Fruit fly (Drosophila melanogaster) whole organism, wandering third instar larva: Measurements from ENCODE around the gene CG13005.
A peak's percentile ranks its signal among the peaks of the same experiment; 100 is the strongest.

Source experiments
- Abd-B ChIP-seq: fragments of >200 bp; optimal IDR thresholded peaks from 2 replicates; lab custom pipeline; 2017; ENCODE audit warnings: missing biosample characterization, missing genetic modification characterization
- CG32264 ChIP-seq: fragments of 200-800 bp; sonication (Bioruptor generic); optimal IDR thresholded peaks from 2 replicates; lab custom pipeline; 2016; ENCODE audit warnings: missing biosample characterization, missing genetic modification characterization
- CG9705 ChIP-seq: fragments of 200-800 bp; sonication (Bioruptor generic); optimal IDR thresholded peaks from 2 replicates; lab custom pipeline; 2018; ENCODE audit warnings: missing biosample characterization, mild to moderate bottlenecking, missing genetic modification characterization
- CrebA ChIP-seq: fragments of 200-800 bp; sonication (Bioruptor generic); optimal IDR thresholded peaks from 2 replicates; lab custom pipeline; 2016; ENCODE audit warnings: missing biosample characterization, mild to moderate bottlenecking, missing genetic modification characterization, borderline replicate concordance
- Dfd ChIP-seq: fragments of >200 bp; optimal IDR thresholded peaks from 2 replicates; lab custom pipeline; 2017; ENCODE audit warnings: missing biosample characterization, missing genetic modification characterization
- Dif ChIP-seq: fragments of 200-275, 200-300 bp; sonication (Bioruptor generic); optimal IDR thresholded peaks from 2 replicates; lab custom pipeline; 2018; ENCODE audit warnings: missing biosample characterization, missing genetic modification characterization; ENCODE audit not compliant: partially characterized antibody
- GATAd ChIP-seq: sonication (Bioruptor generic); optimal IDR thresholded peaks from 2 replicates; lab custom pipeline; 2016; ENCODE audit warnings: missing biosample characterization, missing genetic modification characterization
- HLH106 ChIP-seq: fragments of 200-800 bp; optimal IDR thresholded peaks from 3 replicates; lab custom pipeline; 2019; ENCODE audit warnings: missing biosample characterization, mild to moderate bottlenecking, missing genetic modification characterization, moderate library complexity
- Hnf4 ChIP-seq: fragments of 200-800 bp; sonication (Bioruptor generic); optimal IDR thresholded peaks from 2 replicates; lab custom pipeline; 2016; ENCODE audit warnings: missing biosample characterization, mild to moderate bottlenecking, missing genetic modification characterization
- Hr78 ChIP-seq: fragments of >200 bp; optimal IDR thresholded peaks from 2 replicates; lab custom pipeline; 2017; ENCODE audit warnings: missing biosample characterization, missing genetic modification characterization
- Hr83 ChIP-seq: fragments of 200-300 bp; sonication (Bioruptor generic); optimal IDR thresholded peaks from 2 replicates; lab custom pipeline; 2016; ENCODE audit warnings: missing biosample characterization, mild to moderate bottlenecking, missing genetic modification characterization, moderate library complexity; ENCODE audit not compliant: poor library complexity, severe bottlenecking
- Jra ChIP-seq: sonication (Bioruptor generic); optimal IDR thresholded peaks from 2 replicates; lab custom pipeline; 2016; ENCODE audit warnings: missing biosample characterization, missing genetic modification characterization
- Mio ChIP-seq: sonication (Bioruptor generic); optimal IDR thresholded peaks from 2 replicates; lab custom pipeline; 2016; ENCODE audit warnings: missing biosample characterization, missing genetic modification characterization
- Myc ChIP-seq: fragments of >200 bp; optimal IDR thresholded peaks from 2 replicates; lab custom pipeline; 2017
- OdsH ChIP-seq: fragments of 200-800 bp; sonication (Bioruptor generic); optimal IDR thresholded peaks from 2 replicates; lab custom pipeline; 2016; ENCODE audit warnings: missing biosample characterization, mild to moderate bottlenecking, missing genetic modification characterization
- Rel ChIP-seq, 2 experiments: fragments of 200-800 bp; sonication (Bioruptor generic) in 1 of 2; optimal IDR thresholded peaks; 2 replicates in 1 of 2; 3 replicates in 1 of 2; lab custom pipeline; 2016 to 2019; ENCODE audit warnings: mild to moderate bottlenecking in 2 of 2, missing biosample characterization in 2 of 2, missing genetic modification characterization in 2 of 2, moderate library complexity in 1 of 2
- Sp1 ChIP-seq: fragments of 200-800 bp; sonication (Bioruptor generic); optimal IDR thresholded peaks from 3 replicates; lab custom pipeline; 2019; ENCODE audit warnings: missing biosample characterization, mild to moderate bottlenecking, missing genetic modification characterization, moderate library complexity
- Vsx2 ChIP-seq: fragments of 200-300, 225-300 bp; sonication (Bioruptor generic); optimal IDR thresholded peaks from 2 replicates; lab custom pipeline; 2018; ENCODE audit warnings: missing biosample characterization, missing genetic modification characterization; ENCODE audit not compliant: partially characterized antibody
- br ChIP-seq: fragments of 200-800 bp; sonication (Bioruptor generic); optimal IDR thresholded peaks from 2 replicates; lab custom pipeline; 2016; ENCODE audit warnings: missing biosample characterization, missing genetic modification characterization
- brk ChIP-seq: fragments of 200-800 bp; sonication (Bioruptor generic); optimal IDR thresholded peaks from 2 replicates; lab custom pipeline; 2016; ENCODE audit warnings: missing biosample characterization, mild to moderate bottlenecking, missing genetic modification characterization
- dl ChIP-seq, 2 experiments: fragments of 175-275, 200-275 bp in 1 of 2; fragments of 200-275 bp in 1 of 2; sonication (Bioruptor generic); optimal IDR thresholded peaks; lab custom pipeline; 2018; ENCODE audit warnings: mild to moderate bottlenecking in 2 of 2, missing biosample characterization in 2 of 2, missing genetic modification characterization in 2 of 2, moderate library complexity in 2 of 2; ENCODE audit not compliant: partially characterized antibody in 2 of 2, insufficient read depth in 1 of 2
- dmrt93B ChIP-seq: fragments of 200-800 bp; sonication (Bioruptor generic); optimal IDR thresholded peaks from 2 replicates; lab custom pipeline; 2018; ENCODE audit warnings: missing biosample characterization, mild to moderate bottlenecking, missing genetic modification characterization
- dsf ChIP-seq: sonication (Bioruptor generic); optimal IDR thresholded peaks from 2 replicates; lab custom pipeline; 2016; ENCODE audit warnings: missing biosample characterization, missing genetic modification characterization, borderline replicate concordance
- ey ChIP-seq: fragments of 200-800 bp; sonication (Bioruptor generic); optimal IDR thresholded peaks from 2 replicates; lab custom pipeline; 2016; ENCODE audit warnings: missing biosample characterization, missing genetic modification characterization
- foxo ChIP-seq, 2 experiments: fragments of 200-800 bp; sonication (Bioruptor generic); optimal IDR thresholded peaks; 2 replicates in 1 of 2; 3 replicates in 1 of 2; lab custom pipeline; 2016 to 2017; ENCODE audit warnings: missing biosample characterization in 2 of 2, missing genetic modification characterization in 2 of 2
- fru ChIP-seq: fragments of 200-800 bp; sonication (Bioruptor generic); optimal IDR thresholded peaks from 3 replicates; lab custom pipeline; 2016; ENCODE audit warnings: missing biosample characterization, mild to moderate bottlenecking, missing genetic modification characterization
- h ChIP-seq: fragments of 200-800 bp; sonication (Bioruptor generic); optimal IDR thresholded peaks from 3 replicates; lab custom pipeline; 2016; ENCODE audit warnings: missing biosample characterization, mild to moderate bottlenecking, missing genetic modification characterization
- jim ChIP-seq: fragments of 175-275, 200-325 bp; sonication (Bioruptor generic); optimal IDR thresholded peaks from 2 replicates; lab custom pipeline; 2016; ENCODE audit warnings: missing biosample characterization, mild to moderate bottlenecking, missing genetic modification characterization
- pan ChIP-seq: fragments of >200 bp; optimal IDR thresholded peaks from 2 replicates; lab custom pipeline; 2017
- psq ChIP-seq: fragments of 200-800 bp; sonication (Bioruptor generic); optimal IDR thresholded peaks from 3 replicates; lab custom pipeline; 2017; ENCODE audit warnings: missing biosample characterization, mild to moderate bottlenecking, missing genetic modification characterization, moderate library complexity
- rgr ChIP-seq: fragments of 200-800 bp; sonication (Bioruptor generic); optimal IDR thresholded peaks from 3 replicates; lab custom pipeline; 2016; ENCODE audit warnings: missing biosample characterization, mild to moderate bottlenecking, missing genetic modification characterization
- sage ChIP-seq: fragments of 200-800 bp; sonication (Bioruptor generic); optimal IDR thresholded peaks from 2 replicates; lab custom pipeline; 2016; ENCODE audit warnings: missing biosample characterization, mild to moderate bottlenecking, missing genetic modification characterization
- sv ChIP-seq: fragments of 200-800 bp; sonication (Bioruptor generic); optimal IDR thresholded peaks from 3 replicates; lab custom pipeline; 2016; ENCODE audit warnings: missing biosample characterization, missing genetic modification characterization
- tai ChIP-seq: sonication (Bioruptor generic); optimal IDR thresholded peaks from 2 replicates; lab custom pipeline; 2016; ENCODE audit warnings: missing biosample characterization, missing genetic modification characterization
- usp ChIP-seq: fragments of >200 bp; optimal IDR thresholded peaks from 2 replicates; lab custom pipeline; 2017; ENCODE audit warnings: missing biosample characterization, missing genetic modification characterization
- woc ChIP-seq: sonication (Bioruptor generic); optimal IDR thresholded peaks from 2 replicates; lab custom pipeline; 2016; ENCODE audit warnings: missing biosample characterization, mild to moderate bottlenecking, missing genetic modification characterization

The CG13005 gene

dm6 chrX:16803299-16803698 is at the start of gene CG13005, which contains the start of gene Rai1:
Gene CG13005 (plus strand): TSS chrX:16803650.
Gene Rai1 (minus strand): TSS chrX:16803344.
- TF ChIP-seq dl (GFP tag; optimal IDR thresholded peaks at IDR 0.05; lab: Kevin White, UChicago; ENCODE audit: insufficient read depth in 1 of 2, partially characterized antibody in 2 of 2) (no peak), Myc (lab: Kevin White, UChicago) (peak; percentile 67)

DNA sequence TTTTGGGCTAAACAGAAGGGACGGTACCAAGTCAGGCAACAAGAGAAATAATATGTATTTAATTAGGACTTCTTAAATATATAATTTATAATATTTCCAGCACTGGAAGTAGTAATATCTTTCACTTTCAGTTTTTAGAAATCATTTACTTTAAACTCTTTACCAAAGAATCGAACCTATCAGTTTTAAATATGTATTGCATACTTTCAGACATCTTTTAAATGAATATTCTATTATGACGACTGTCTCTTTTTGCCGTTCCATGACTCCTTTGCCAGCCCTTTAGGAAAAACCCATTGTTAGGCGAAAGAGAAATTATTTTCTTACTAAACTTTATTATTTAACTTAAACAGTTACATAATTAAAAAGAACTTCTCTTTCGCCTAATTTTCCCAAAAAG is 45.8 kb upstream of the CG13005 start:
- TF ChIP-seq Myc (lab: Kevin White, UChicago) (no peak), dsf (no peak), CG9705 (GFP tag; lab: Kevin White, UChicago) (no peak), CrebA (GFP tag; lab: Kevin White, UChicago) (no peak)

DNA sequence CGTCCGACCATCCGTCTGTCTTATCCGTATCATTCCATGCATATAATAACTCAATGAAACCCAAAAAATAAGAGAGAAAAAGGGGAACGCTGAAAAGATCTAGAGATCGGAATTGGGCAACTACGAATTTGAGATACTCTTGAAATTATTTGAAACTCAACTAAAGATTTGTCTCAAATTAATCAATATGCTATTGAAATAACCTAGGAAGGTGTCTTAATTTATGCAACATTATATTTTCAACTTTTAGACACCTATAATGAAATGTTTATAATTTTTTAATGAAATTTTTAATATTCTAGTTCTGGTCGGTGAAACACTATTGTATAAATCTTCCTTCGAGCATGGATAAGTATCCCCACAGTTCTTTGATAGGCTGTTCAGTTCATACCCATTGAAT is 42.9 kb upstream of the CG13005 start:
- no peak for TF ChIP-seq Myc (lab: Kevin White, UChicago)
- TF ChIP-seq Rel (GFP tag; optimal IDR thresholded peaks at IDR 0.05; lab: Kevin White, UChicago), result no peak
- TF ChIP-seq Rel (tag; optimal IDR thresholded peaks at IDR 0.05; lab: Kevin White, UChicago), result no peak
- TF ChIP-seq CG9705 (GFP tag; lab: Kevin White, UChicago), result no peak
- TF ChIP-seq dmrt93B (GFP tag; lab: Kevin White, UChicago), result no peak
- TF ChIP-seq Sp1 (GFP tag; lab: Kevin White, UChicago), result no peak
- no peak for TF ChIP-seq brk
- no peak for TF ChIP-seq pan (lab: Kevin White, UChicago)
- no peak for TF ChIP-seq br (GFP tag; lab: Kevin White, UChicago)
- no peak for TF ChIP-seq usp (GFP tag; lab: Kevin White, UChicago)
- no peak for TF ChIP-seq Hnf4
- no peak for TF ChIP-seq ey (GFP tag; lab: Kevin White, UChicago)
- TF ChIP-seq psq (GFP tag; lab: Kevin White, UChicago), result no peak
- no peak for TF ChIP-seq GATAd (GFP tag; lab: Kevin White, UChicago)
- no peak for TF ChIP-seq CG32264 (GFP tag; lab: Kevin White, UChicago)
- TF ChIP-seq woc, result no peak
- TF ChIP-seq Hr78 (GFP tag; lab: Kevin White, UChicago), result no peak
- no peak for TF ChIP-seq tai (GFP tag; lab: Kevin White, UChicago)
- TF ChIP-seq OdsH (GFP tag; lab: Kevin White, UChicago), result no peak
- TF ChIP-seq, all 38 proteins: peak for 0

- TF ChIP-seq woc (peak; percentile 90), Sp1 (GFP tag; lab: Kevin White, UChicago) (peak; percentile 67), h (GFP tag; lab: Kevin White, UChicago) (peak; percentile 77), br (GFP tag; lab: Kevin White, UChicago) (peak; percentile 69), OdsH (GFP tag; lab: Kevin White, UChicago) (peak; percentile 42), Vsx2 (no peak), dmrt93B (GFP tag; lab: Kevin White, UChicago) (peak; percentile 64), sage (GFP tag; lab: Kevin White, UChicago) (peak; percentile 61), dl (GFP tag; optimal IDR thresholded peaks at IDR 0.05; lab: Kevin White, UChicago; ENCODE audit: insufficient read depth in 1 of 2, partially characterized antibody in 2 of 2) (no peak), HLH106 (tag; lab: Kevin White, UChicago) (peak; percentile 71), foxo (GFP tag; optimal IDR thresholded peaks at IDR 0.05; lab: Kevin White, UChicago) (peak in 1 of 2 experiments; percentile 76), Hnf4 (peak; percentile 35), fru (GFP tag; lab: Kevin White, UChicago) (peak; percentile 76), psq (GFP tag; lab: Kevin White, UChicago) (peak; percentile 58), brk (no peak), ey (GFP tag; lab: Kevin White, UChicago) (peak; percentile 68), rgr (GFP tag; lab: Kevin White, UChicago) (peak; percentile 69), Jra (GFP tag; lab: Kevin White, UChicago) (no peak)
Measured at dm6 chrX:16761531-16761930, 41.9 kb upstream of the CG13005 start.

DNA sequence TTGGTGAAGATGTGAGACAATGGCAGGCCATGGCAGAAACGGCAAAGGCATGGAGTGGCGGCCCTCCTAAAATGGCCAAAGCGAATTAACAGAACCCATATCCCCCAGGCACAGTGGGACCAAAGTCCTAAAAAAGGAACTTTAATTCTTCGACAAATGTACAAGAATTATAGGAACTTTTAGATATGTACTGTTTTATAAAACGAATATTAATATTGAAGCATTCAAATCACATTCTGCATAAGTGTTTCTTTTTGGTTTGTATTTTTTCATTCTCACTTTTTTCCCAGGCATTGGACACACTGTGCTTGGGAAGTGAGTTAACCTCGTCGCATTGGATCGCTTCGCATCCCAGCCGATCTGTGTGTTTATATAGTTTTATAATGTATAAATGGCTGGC is 38.5 kb upstream of the CG13005 start:
- TF ChIP-seq psq (GFP tag; lab: Kevin White, UChicago) (no peak), Vsx2 (no peak), CG32264 (GFP tag; lab: Kevin White, UChicago) (no peak), OdsH (GFP tag; lab: Kevin White, UChicago) (peak; percentile 20), dmrt93B (GFP tag; lab: Kevin White, UChicago) (no peak), dsf (no peak), Abd-B (GFP tag; lab: Kevin White, UChicago) (no peak), rgr (GFP tag; lab: Kevin White, UChicago) (peak; percentile 0), Hnf4 (peak; percentile 19), Hr83 (GFP tag; lab: Kevin White, UChicago) (no peak), Dif (GFP tag; lab: Kevin White, UChicago) (no peak), GATAd (GFP tag; lab: Kevin White, UChicago) (no peak), jim (GFP tag; lab: Kevin White, UChicago) (no peak), pan (lab: Kevin White, UChicago) (no peak), HLH106 (tag; lab: Kevin White, UChicago) (peak; percentile 8), Myc (lab: Kevin White, UChicago) (no peak), sv (GFP tag; lab: Kevin White, UChicago) (no peak), Hr78 (GFP tag; lab: Kevin White, UChicago) (no peak), Dfd (GFP tag; lab: Kevin White, UChicago) (no peak), dl (GFP tag; optimal IDR thresholded peaks at IDR 0.05; lab: Kevin White, UChicago; ENCODE audit: insufficient read depth in 1 of 2, partially characterized antibody in 2 of 2) (no peak), fru (GFP tag; lab: Kevin White, UChicago) (peak; percentile 60), Mio (no peak), sage (GFP tag; lab: Kevin White, UChicago) (no peak), tai (GFP tag; lab: Kevin White, UChicago) (no peak), brk (no peak), ey (GFP tag; lab: Kevin White, UChicago) (peak; percentile 30), Rel (GFP tag; optimal IDR thresholded peaks at IDR 0.05; lab: Kevin White, UChicago) (no peak), Rel (tag; optimal IDR thresholded peaks at IDR 0.05; lab: Kevin White, UChicago) (no peak), CrebA (GFP tag; lab: Kevin White, UChicago) (no peak)
